Fruit fly (Drosophila melanogaster) whole organism, prepupa: ENCODE measurements around the gene CG31869.
A peak's percentile ranks its signal among the peaks of the same experiment; 100 is the strongest.

ENCODE experiments used
- Blimp-1 ChIP-seq: fragments of 200-800 bp; sonication (Bioruptor generic); optimal IDR thresholded peaks from 3 replicates; lab custom pipeline; 2017; ENCODE audit warnings: missing biosample characterization, missing genetic modification characterization, mild to moderate bottlenecking, moderate library complexity, missing genetic modification reagents
- CG10631 ChIP-seq: fragments of 200-800 bp; sonication (Bioruptor generic); optimal IDR thresholded peaks from 2 replicates; lab custom pipeline; 2016; ENCODE audit warnings: missing biosample characterization, missing genetic modification characterization
- CG10669 ChIP-seq: fragments of 200-800 bp; sonication (Bioruptor generic); optimal IDR thresholded peaks from 3 replicates; lab custom pipeline; 2018; ENCODE audit warnings: missing biosample characterization, mild to moderate bottlenecking, missing genetic modification characterization, moderate library complexity
- CG11294 ChIP-seq: fragments of 200-800 bp; sonication (Bioruptor generic); IDR thresholded peaks from 2 replicates; pipeline ENCODE4 v1.3.6; 2022; ENCODE audit warnings: missing biosample characterization, missing genetic modification characterization
- CG11762 ChIP-seq: fragments of 200-800 bp; sonication (Bioruptor generic); optimal IDR thresholded peaks from 3 replicates; lab custom pipeline; 2016; ENCODE audit warnings: missing biosample characterization, missing genetic modification characterization; ENCODE audit not compliant: insufficient read depth
- CG11902 ChIP-seq: fragments of 200-800 bp; sonication (Bioruptor generic); optimal IDR thresholded peaks from 3 replicates; lab custom pipeline; 2016; ENCODE audit warnings: missing biosample characterization, missing genetic modification characterization
- CG1621 ChIP-seq: fragments of 200-800 bp; sonication (Bioruptor generic); optimal IDR thresholded peaks from 3 replicates; lab custom pipeline; 2018; ENCODE audit warnings: missing biosample characterization, mild to moderate bottlenecking, missing genetic modification characterization
- CG16779 ChIP-seq: fragments of 200-800 bp; sonication (Bioruptor generic); optimal IDR thresholded peaks from 3 replicates; lab custom pipeline; 2017; ENCODE audit warnings: missing biosample characterization, mild to moderate bottlenecking, missing genetic modification characterization
- CG3032 ChIP-seq: fragments of 200-800 bp; optimal IDR thresholded peaks from 2 replicates; lab custom pipeline; 2019; ENCODE audit warnings: missing biosample characterization, mild to moderate bottlenecking, missing genetic modification characterization, moderate library complexity
- CG31627 ChIP-seq: fragments of 200-800 bp; sonication (Bioruptor generic); optimal IDR thresholded peaks from 3 replicates; lab custom pipeline; 2016; ENCODE audit warnings: missing biosample characterization, missing genetic modification characterization
- CG34406 ChIP-seq: fragments of 200-800 bp; sonication (Bioruptor generic); optimal IDR thresholded peaks from 3 replicates; lab custom pipeline; 2016; ENCODE audit warnings: missing biosample characterization, missing genetic modification characterization
- CG3919 ChIP-seq: fragments of 200-800 bp; sonication (Bioruptor generic); optimal IDR thresholded peaks from 3 replicates; lab custom pipeline; 2016; ENCODE audit warnings: missing biosample characterization, missing genetic modification characterization
- CG4318 ChIP-seq: fragments of 200-800 bp; sonication (Bioruptor generic); optimal IDR thresholded peaks from 3 replicates; lab custom pipeline; 2017; ENCODE audit warnings: missing biosample characterization, mild to moderate bottlenecking, missing genetic modification characterization
- CG6163 ChIP-seq: fragments of 200-800 bp; sonication (Bioruptor generic); IDR thresholded peaks from 3 replicates; pipeline ENCODE4 v1.3.6; 2022; ENCODE audit warnings: missing biosample characterization, missing genetic modification characterization
- CG6808 ChIP-seq: fragments of 200-800 bp; sonication (Bioruptor generic); optimal IDR thresholded peaks from 3 replicates; lab custom pipeline; 2017; ENCODE audit warnings: missing biosample characterization, missing genetic modification characterization, mild to moderate bottlenecking, moderate library complexity, missing genetic modification reagents
- CG6854 ChIP-seq: fragments of 200-800 bp; sonication (Bioruptor generic); optimal IDR thresholded peaks from 2 replicates; lab custom pipeline; 2017; ENCODE audit warnings: missing biosample characterization, mild to moderate bottlenecking, missing genetic modification characterization
- CG8119 ChIP-seq: fragments of 200-800 bp; sonication (Bioruptor generic); IDR thresholded peaks from 3 replicates; pipeline ENCODE4 v1.3.6; 2022; ENCODE audit warnings: missing biosample characterization, missing genetic modification characterization
- CG8319 ChIP-seq: fragments of 200-800 bp; sonication (Bioruptor generic); optimal IDR thresholded peaks from 3 replicates; lab custom pipeline; 2016; ENCODE audit warnings: missing biosample characterization, missing genetic modification characterization
- CG8632 ChIP-seq: fragments of 200-800 bp; sonication (Bioruptor generic); optimal IDR thresholded peaks from 3 replicates; lab custom pipeline; 2016; ENCODE audit warnings: missing biosample characterization, missing genetic modification characterization
- CG9139 ChIP-seq: fragments of 200-800 bp; sonication (Bioruptor generic); optimal IDR thresholded peaks from 3 replicates; lab custom pipeline; 2017; ENCODE audit warnings: missing biosample characterization, mild to moderate bottlenecking, missing genetic modification characterization
- Eip75B ChIP-seq: fragments of 200-800 bp; sonication (Bioruptor generic); optimal IDR thresholded peaks from 3 replicates; lab custom pipeline; 2016; ENCODE audit warnings: missing biosample characterization, missing genetic modification characterization
- Eip78C ChIP-seq: fragments of 200-800 bp; sonication (Bioruptor generic); peaks from one replicate; lab custom pipeline; 2016; ENCODE audit warnings: missing biosample characterization, missing genetic modification characterization
- Eip93F ChIP-seq: fragments of 200-800 bp; sonication (Bioruptor generic); optimal IDR thresholded peaks from 2 replicates; lab custom pipeline; 2016; ENCODE audit warnings: missing biosample characterization, mild to moderate bottlenecking, missing genetic modification characterization
- Ets21C ChIP-seq: fragments of 200-800 bp; sonication (Bioruptor generic); optimal IDR thresholded peaks from 3 replicates; lab custom pipeline; 2016; ENCODE audit warnings: missing biosample characterization, missing genetic modification characterization
- Ets96B ChIP-seq: fragments of 200-800 bp; optimal IDR thresholded peaks from 2 replicates; lab custom pipeline; 2019; ENCODE audit warnings: missing biosample characterization, mild to moderate bottlenecking, missing genetic modification characterization, moderate library complexity
- Gug ChIP-seq: fragments of 200-800 bp; sonication (Bioruptor generic); IDR thresholded peaks from 2 replicates; pipeline ENCODE4 v1.3.6; 2022; ENCODE audit warnings: missing biosample characterization, missing genetic modification characterization
- Hr38 ChIP-seq: sonication (Bioruptor generic); optimal IDR thresholded peaks from 2 replicates; lab custom pipeline; 2016; ENCODE audit warnings: missing biosample characterization, missing genetic modification characterization
- Met ChIP-seq: fragments of 200-800 bp; sonication (Bioruptor generic); optimal IDR thresholded peaks from 3 replicates; lab custom pipeline; 2016; ENCODE audit warnings: missing biosample characterization, missing genetic modification characterization
- OdsH ChIP-seq: fragments of 200-800 bp; sonication (Bioruptor generic); optimal IDR thresholded peaks from 3 replicates; lab custom pipeline; 2016; ENCODE audit warnings: missing biosample characterization, missing genetic modification characterization
- Smox ChIP-seq: fragments of 200-800 bp; sonication (Bioruptor generic); optimal IDR thresholded peaks from 3 replicates; lab custom pipeline; 2016; ENCODE audit warnings: missing biosample characterization, missing genetic modification characterization
- Sox102F ChIP-seq: fragments of 200-800 bp; sonication (Bioruptor generic); optimal IDR thresholded peaks from 2 replicates; lab custom pipeline; 2016; ENCODE audit warnings: missing biosample characterization, mild to moderate bottlenecking, missing genetic modification characterization
- cyc ChIP-seq: fragments of 200-800 bp; sonication (Bioruptor generic); optimal IDR thresholded peaks from 3 replicates; lab custom pipeline; 2016; ENCODE audit warnings: missing biosample characterization, missing genetic modification characterization
- dac ChIP-seq: fragments of 200-800 bp; sonication (Bioruptor generic); optimal IDR thresholded peaks from 2 replicates; lab custom pipeline; 2017; ENCODE audit warnings: missing biosample characterization, mild to moderate bottlenecking, missing genetic modification characterization
- dsx ChIP-seq: fragments of 200-800 bp; optimal IDR thresholded peaks from 3 replicates; lab custom pipeline; 2019; ENCODE audit warnings: missing biosample characterization, mild to moderate bottlenecking, missing genetic modification characterization, moderate library complexity; ENCODE audit not compliant: poor library complexity, severe bottlenecking
- eg ChIP-seq: fragments of 200-800 bp; sonication (Bioruptor generic); IDR thresholded peaks from 3 replicates; pipeline ENCODE4 v1.3.6; 2022; ENCODE audit warnings: missing biosample characterization, missing genetic modification characterization
- esn ChIP-seq: fragments of 200-800 bp; sonication (Bioruptor generic); optimal IDR thresholded peaks from 2 replicates; lab custom pipeline; 2016; ENCODE audit warnings: missing biosample characterization, mild to moderate bottlenecking, missing genetic modification characterization, moderate library complexity
- fd59A ChIP-seq: fragments of 200-800 bp; sonication (Bioruptor generic); optimal IDR thresholded peaks from 2 replicates; lab custom pipeline; 2017; ENCODE audit warnings: missing biosample characterization, mild to moderate bottlenecking, missing genetic modification characterization, missing genetic modification reagents
- fd85E ChIP-seq: fragments of 200-800 bp; sonication (Bioruptor generic); optimal IDR thresholded peaks from 3 replicates; lab custom pipeline; 2016; ENCODE audit warnings: missing biosample characterization, missing genetic modification characterization
- fkh ChIP-seq: fragments of 200-800 bp; sonication (Bioruptor generic); optimal IDR thresholded peaks from 3 replicates; lab custom pipeline; 2017; ENCODE audit warnings: missing biosample characterization, mild to moderate bottlenecking, missing genetic modification characterization, moderate library complexity
- lz ChIP-seq: fragments of 200-800 bp; sonication (Bioruptor generic); optimal IDR thresholded peaks from 3 replicates; lab custom pipeline; 2016; ENCODE audit warnings: missing biosample characterization, missing genetic modification characterization
- net ChIP-seq: fragments of 200-800 bp; sonication (Bioruptor generic); optimal IDR thresholded peaks from 3 replicates; lab custom pipeline; 2016; ENCODE audit warnings: missing biosample characterization, missing genetic modification characterization
- pdm3 ChIP-seq: fragments of 200-800 bp; sonication (Bioruptor generic); optimal IDR thresholded peaks from 3 replicates; lab custom pipeline; 2016; ENCODE audit warnings: missing biosample characterization, missing genetic modification characterization
- spab ChIP-seq: fragments of 200-800 bp; sonication (Bioruptor generic); optimal IDR thresholded peaks from 2 replicates; lab custom pipeline; 2017; ENCODE audit warnings: missing biosample characterization, mild to moderate bottlenecking, missing genetic modification characterization, missing genetic modification reagents
- ss ChIP-seq, 2 experiments: fragments of 200-800 bp; sonication (Bioruptor generic); optimal IDR thresholded peaks; 2 replicates in 1 of 2; 3 replicates in 1 of 2; lab custom pipeline; 2017 to 2018; ENCODE audit warnings: mild to moderate bottlenecking in 2 of 2, missing biosample characterization in 2 of 2, missing genetic modification characterization in 2 of 2, moderate library complexity in 1 of 2
- svp ChIP-seq: fragments of 200-800 bp; sonication (Bioruptor generic); peaks from one replicate; lab custom pipeline; 2016; ENCODE audit warnings: missing biosample characterization, missing genetic modification characterization
- topi ChIP-seq: fragments of 200-800 bp; sonication (Bioruptor generic); optimal IDR thresholded peaks from 3 replicates; lab custom pipeline; 2016; ENCODE audit warnings: missing biosample characterization, missing genetic modification characterization
- vri ChIP-seq: fragments of 200-800 bp; sonication (Bioruptor generic); optimal IDR thresholded peaks from 3 replicates; lab custom pipeline; 2016; ENCODE audit warnings: missing biosample characterization, mild to moderate bottlenecking, missing genetic modification characterization

CG31869 gene

DNA sequence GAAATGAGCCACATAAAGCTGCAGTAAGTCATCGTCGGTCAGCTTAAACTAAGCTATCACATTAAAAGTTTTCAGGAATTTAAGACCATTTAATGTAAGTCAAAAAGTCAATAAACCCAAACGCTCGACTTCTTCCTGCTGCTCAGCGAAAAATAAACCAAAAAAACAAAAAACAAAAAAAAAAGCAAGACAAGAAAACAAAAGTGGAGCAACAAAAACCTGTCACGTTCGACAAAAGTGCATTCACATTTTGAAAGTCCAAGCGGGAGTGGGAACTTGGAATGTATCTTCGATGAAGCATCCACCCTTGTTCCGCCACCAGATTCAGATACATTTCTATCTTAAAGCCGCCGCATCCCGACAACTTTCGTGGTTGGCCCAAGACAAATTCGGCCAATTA lies 6.9 kb downstream of the CG31869 start:
- TF ChIP-seq Ets96B (tag; lab: Kevin White, UChicago) = no peak
- no peak for TF ChIP-seq cyc
- TF ChIP-seq CG31627 (GFP tag; lab: Kevin White, UChicago) = no peak
- no peak for TF ChIP-seq dsx (GFP tag; lab: Kevin White, UChicago)
- peak; percentile 25 for TF ChIP-seq CG34406
- no peak for TF ChIP-seq CG16779 (tag; lab: Kevin White, UChicago)
- no peak for TF ChIP-seq pdm3 (GFP tag; lab: Kevin White, UChicago)
- TF ChIP-seq CG8632 (GFP tag; lab: Kevin White, UChicago) = peak; percentile 25
- peak; percentile 19 for TF ChIP-seq CG3919
- no peak for TF ChIP-seq CG11902
- TF ChIP-seq OdsH (GFP tag; lab: Kevin White, UChicago) = no peak
- TF ChIP-seq Met (GFP tag; lab: Kevin White, UChicago) = peak; percentile 12
- no peak for TF ChIP-seq fd85E (GFP tag; lab: Kevin White, UChicago)
- peak; percentile 5 for TF ChIP-seq lz (GFP tag; lab: Kevin White, UChicago)
- no peak for TF ChIP-seq net (GFP tag; lab: Kevin White, UChicago)
- TF ChIP-seq esn (GFP tag; lab: Kevin White, UChicago) = no peak
- TF ChIP-seq ss (GFP tag; optimal IDR thresholded peaks at IDR 0.05; lab: Kevin White, UChicago) = peak; percentile 20 to 70
- TF ChIP-seq CG8119 = no peak
- TF ChIP-seq CG3032 = no peak
- no peak for TF ChIP-seq eg (GFP tag; lab: Robert Waterston, UW)
- TF ChIP-seq CG6163 (GFP tag; lab: Robert Waterston, UW) = peak; percentile 57; the same call in 2 of the 3 replicates
- no peak for TF ChIP-seq CG10631 (GFP tag; lab: Kevin White, UChicago)
- TF ChIP-seq Ets21C (GFP tag; lab: Kevin White, UChicago) = no peak
- TF ChIP-seq fd59A (GFP tag; lab: Kevin White, UChicago) = no peak
- TF ChIP-seq CG4318 (GFP tag; lab: Kevin White, UChicago) = no peak
- peak; percentile 44 for TF ChIP-seq Blimp-1 (GFP tag; lab: Kevin White, UChicago)
- TF ChIP-seq Sox102F (GFP tag; lab: Kevin White, UChicago) = peak; percentile 51
- TF ChIP-seq CG11762 (GFP tag; lab: Kevin White, UChicago) = no peak
- TF ChIP-seq Eip78C = peak; percentile 75
- TF ChIP-seq dac (GFP tag; lab: Kevin White, UChicago) = no peak
- peak; percentile 55 for TF ChIP-seq CG6808 (GFP tag; lab: Kevin White, UChicago)
- TF ChIP-seq CG9139 (GFP tag; lab: Kevin White, UChicago) = peak; percentile 63
- peak; percentile 11 for TF ChIP-seq vri (GFP tag; lab: Kevin White, UChicago)
- no peak for TF ChIP-seq fkh (GFP tag; lab: Kevin White, UChicago)
- TF ChIP-seq CG6854 (GFP tag; lab: Kevin White, UChicago) = peak; percentile 77
- TF ChIP-seq CG8319 (GFP tag; lab: Kevin White, UChicago) = no peak
- TF ChIP-seq Eip93F (GFP tag; lab: Kevin White, UChicago) = no peak
- TF ChIP-seq Smox = no peak
- TF ChIP-seq spab (GFP tag; lab: Kevin White, UChicago) = peak; percentile 23
- no peak for TF ChIP-seq topi
- no peak for TF ChIP-seq CG10669

DNA sequence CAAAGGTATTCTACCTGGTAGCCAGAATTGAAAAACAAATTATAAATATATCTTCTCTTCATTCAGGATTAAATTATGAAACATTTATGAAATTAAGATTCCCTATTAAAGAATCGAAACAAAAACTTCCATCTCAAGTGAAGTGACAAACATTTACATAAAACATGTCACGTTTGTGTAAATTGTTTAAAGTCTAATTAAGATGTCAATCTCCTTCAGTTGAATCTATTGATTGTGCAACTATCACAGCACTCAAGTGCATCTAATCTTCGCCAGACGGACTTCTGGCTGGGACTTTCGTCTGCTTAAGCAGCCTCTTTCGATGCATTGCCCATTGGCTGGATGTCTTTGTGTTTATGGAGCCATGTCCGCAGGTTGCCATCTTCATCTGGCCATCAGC lies 8.8 kb downstream of the CG31869 start:
- peak; percentile 6 for TF ChIP-seq esn (GFP tag; lab: Kevin White, UChicago)
- TF ChIP-seq dsx (GFP tag; lab: Kevin White, UChicago) = no peak
- TF ChIP-seq CG10669 = no peak
- no peak for TF ChIP-seq Eip75B
- no peak for TF ChIP-seq fd85E (GFP tag; lab: Kevin White, UChicago)
- TF ChIP-seq CG8119 = no peak
- TF ChIP-seq CG4318 (GFP tag; lab: Kevin White, UChicago) = no peak
- peak; percentile 28 for TF ChIP-seq CG10631 (GFP tag; lab: Kevin White, UChicago)
- no peak for TF ChIP-seq ss (GFP tag; optimal IDR thresholded peaks at IDR 0.05; lab: Kevin White, UChicago)
- no peak for TF ChIP-seq dac (GFP tag; lab: Kevin White, UChicago)
- no peak for TF ChIP-seq CG6854 (GFP tag; lab: Kevin White, UChicago)
- no peak for TF ChIP-seq Sox102F (GFP tag; lab: Kevin White, UChicago)
- TF ChIP-seq Met (GFP tag; lab: Kevin White, UChicago) = peak; percentile 33
- TF ChIP-seq net (GFP tag; lab: Kevin White, UChicago) = no peak
- no peak for TF ChIP-seq lz (GFP tag; lab: Kevin White, UChicago)
- no peak for TF ChIP-seq CG8319 (GFP tag; lab: Kevin White, UChicago)
- no peak for TF ChIP-seq Hr38 (GFP tag; lab: Kevin White, UChicago)
- peak; percentile 12 for TF ChIP-seq CG3032
- no peak for TF ChIP-seq fkh (GFP tag; lab: Kevin White, UChicago)
- peak; percentile 3 for TF ChIP-seq CG3919
- no peak for TF ChIP-seq CG1621
- no peak for TF ChIP-seq CG11902
- TF ChIP-seq cyc = no peak
- no peak for TF ChIP-seq CG11294 (GFP tag; lab: Robert Waterston, UW)
- TF ChIP-seq CG6163 (GFP tag; lab: Robert Waterston, UW) = no peak
- peak; percentile 44 for TF ChIP-seq svp (GFP tag; lab: Kevin White, UChicago)
- no peak for TF ChIP-seq Gug (GFP tag; lab: Robert Waterston, UW)
- TF ChIP-seq Ets21C (GFP tag; lab: Kevin White, UChicago) = no peak
- TF ChIP-seq Smox = peak; percentile 7
